Fruit fly (Drosophila melanogaster): ENCODE data around the gene CG15534.

CG15534 gene

DNA sequence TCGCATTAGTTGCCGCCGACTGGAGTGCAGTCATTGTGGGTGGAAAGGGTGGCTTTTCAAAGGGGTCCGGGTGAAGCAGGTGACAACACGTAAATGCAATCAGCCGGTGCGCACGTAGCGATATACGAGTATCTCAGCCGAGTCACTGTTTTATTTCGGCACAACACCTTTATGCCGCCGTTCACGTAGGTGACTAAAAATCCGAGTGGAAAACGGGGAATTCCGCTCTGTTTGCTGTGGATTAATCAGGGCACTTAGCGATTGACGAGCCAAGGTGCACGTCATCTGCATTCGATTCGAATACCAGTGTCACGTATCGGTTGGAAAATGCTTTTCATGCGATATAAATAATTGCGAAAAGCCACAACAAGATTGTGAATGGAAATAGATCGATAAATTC lies 25.4 kb upstream of the CG15534 start:
- no peak for TF ChIP-seq Crg-1 (GFP tag; optimal IDR thresholded peaks at IDR 0.05)
- TF ChIP-seq ovo (GFP tag; optimal IDR thresholded peaks at IDR 0.05) = no peak
- TF ChIP-seq CG7101 (tag; optimal IDR thresholded peaks at IDR 0.05) = no peak
- TF ChIP-seq CG5204 (GFP tag; optimal IDR thresholded peaks at IDR 0.05) = no peak
- TF ChIP-seq bab1 (GFP tag; optimal IDR thresholded peaks at IDR 0.05) = peak; percentile 26
- TF ChIP-seq CG33017 (tag; optimal IDR thresholded peaks at IDR 0.05) = no peak
- peak; percentile 6 for TF ChIP-seq cic (GFP tag; optimal IDR thresholded peaks at IDR 0.05)
- no peak for TF ChIP-seq pad (GFP tag; optimal IDR thresholded peaks at IDR 0.05)
- no peak for TF ChIP-seq Clk (GFP tag; optimal IDR thresholded peaks at IDR 0.05)
- TF ChIP-seq toe (GFP tag; optimal IDR thresholded peaks at IDR 0.05) = no peak
- TF ChIP-seq CG14711 (tag; optimal IDR thresholded peaks at IDR 0.05) = no peak
- no peak for TF ChIP-seq CG11617 (GFP tag; optimal IDR thresholded peaks at IDR 0.05)

DNA sequence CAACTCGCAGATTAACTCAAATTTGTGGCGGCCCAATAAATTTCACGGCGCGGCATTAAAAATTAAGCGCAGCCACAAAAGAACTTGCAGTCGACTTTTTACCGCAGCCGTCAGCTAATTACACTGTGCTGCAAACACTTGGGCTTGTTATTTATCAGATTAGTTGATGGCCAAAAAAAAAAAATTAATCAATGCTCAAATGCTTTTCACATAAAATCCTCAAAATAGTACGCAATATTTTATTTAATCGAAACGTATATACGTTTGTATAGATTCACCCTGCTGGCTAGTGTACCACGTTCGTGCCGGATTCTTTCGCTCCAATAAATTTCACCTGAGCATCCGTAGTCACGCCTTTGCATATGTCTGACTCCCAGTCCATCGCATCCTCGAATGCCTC lies 18.1 kb upstream of the CG15534 start:
- TF ChIP-seq CG5204 (GFP tag; optimal IDR thresholded peaks at IDR 0.05) = no peak
- TF ChIP-seq bab1 (GFP tag; optimal IDR thresholded peaks at IDR 0.05) = peak; percentile 5

DNA sequence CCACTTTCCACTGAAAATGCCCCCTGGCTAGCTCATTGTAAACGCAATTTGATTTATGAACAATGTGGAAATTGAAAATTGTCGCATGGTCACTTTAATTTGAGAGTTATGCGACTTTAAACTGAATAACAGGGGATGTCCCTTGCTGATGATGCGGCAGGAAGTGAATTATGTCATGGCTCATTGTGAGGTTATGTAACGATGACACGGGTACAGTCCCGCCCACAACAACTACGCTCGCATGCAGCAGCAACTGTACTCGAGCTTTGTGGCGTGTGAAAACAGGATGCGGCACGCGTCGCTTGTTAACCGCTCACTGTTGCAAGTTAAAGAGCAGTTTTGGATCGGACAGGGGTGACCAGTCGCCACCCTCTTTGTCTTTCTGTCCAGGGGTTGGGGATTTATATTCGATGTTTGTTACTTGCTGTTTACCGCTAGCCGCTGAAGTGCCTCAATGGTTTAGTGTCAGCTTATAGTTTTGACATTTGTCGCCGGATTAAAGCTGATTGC lies 15.0 kb upstream of the CG15534 start:
- no peak for TF ChIP-seq CG11617 (GFP tag; optimal IDR thresholded peaks at IDR 0.05)
- no peak for TF ChIP-seq cic (GFP tag; optimal IDR thresholded peaks at IDR 0.05)
- no peak for TF ChIP-seq CG7101 (tag; optimal IDR thresholded peaks at IDR 0.05)
- no peak for TF ChIP-seq bab1 (GFP tag; optimal IDR thresholded peaks at IDR 0.05)
- no peak for TF ChIP-seq toe (GFP tag; optimal IDR thresholded peaks at IDR 0.05)
- no peak for TF ChIP-seq Clk (GFP tag; optimal IDR thresholded peaks at IDR 0.05)
- TF ChIP-seq Hr96 (GFP tag; optimal IDR thresholded peaks at IDR 0.05) = no peak

DNA sequence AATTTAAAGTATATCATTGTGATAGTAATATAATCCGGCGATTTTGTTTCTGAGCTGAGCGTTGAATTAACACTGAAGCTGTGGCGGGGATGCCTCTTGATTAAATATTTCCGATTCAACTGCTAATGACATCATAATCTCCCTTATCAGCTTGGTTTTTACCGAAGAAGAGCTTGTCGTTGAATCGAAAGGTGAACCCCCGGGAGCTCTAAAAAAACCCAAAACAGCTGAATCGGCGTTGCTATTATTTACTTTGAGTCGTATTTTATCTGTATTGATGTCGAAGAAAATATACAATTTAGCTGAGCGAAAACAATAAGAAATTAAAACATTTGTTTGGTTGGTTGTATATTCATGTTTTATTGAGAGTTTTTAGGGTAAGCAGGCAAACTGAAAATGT lies 12.6 kb upstream of the CG15534 start:
- TF ChIP-seq cic (GFP tag; optimal IDR thresholded peaks at IDR 0.05) (no peak), toe (GFP tag; optimal IDR thresholded peaks at IDR 0.05) (no peak), kay (GFP tag; ENCODE audit: borderline replicate concordance) (peak; percentile 50), CG11617 (GFP tag; optimal IDR thresholded peaks at IDR 0.05) (no peak), Crg-1 (GFP tag; optimal IDR thresholded peaks at IDR 0.05) (no peak), cnc (optimal IDR thresholded peaks at IDR 0.05) (no peak), CG7101 (tag; optimal IDR thresholded peaks at IDR 0.05) (no peak), Clk (GFP tag; optimal IDR thresholded peaks at IDR 0.05) (no peak)

DNA sequence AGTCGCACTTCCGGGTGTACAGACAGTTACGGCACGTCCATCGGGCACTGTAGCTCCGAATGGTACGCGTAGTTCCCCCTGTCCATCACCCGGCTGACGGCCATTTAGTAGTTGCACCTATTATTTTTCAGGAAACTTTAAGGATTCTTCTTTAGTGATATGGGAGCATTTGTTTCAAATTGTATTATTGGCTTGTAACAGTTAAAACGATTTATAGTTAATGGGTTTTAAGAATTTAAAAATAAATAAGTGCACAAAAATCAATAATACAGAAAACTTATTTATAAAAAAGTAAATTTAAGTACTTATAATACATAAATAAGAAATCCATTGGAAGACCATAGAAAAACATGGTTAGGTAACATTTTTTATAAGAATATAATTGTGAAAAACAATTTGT lies 9.0 kb upstream of the CG15534 start, which contains the start of the genes CG2217 and CG42740:
Gene CG2217 (minus strand): TSS at position 101 of the 400 bp plus-strand sequence.
Gene CG42740 (minus strand): TSS at position 101 of the 400 bp plus-strand sequence.
- no peak for TF ChIP-seq cic (GFP tag; optimal IDR thresholded peaks at IDR 0.05)
- no peak for TF ChIP-seq CG1620 (GFP tag; optimal IDR thresholded peaks at IDR 0.05)
- TF ChIP-seq bab1 (GFP tag; optimal IDR thresholded peaks at IDR 0.05) = no peak
- TF ChIP-seq CG5204 (GFP tag; optimal IDR thresholded peaks at IDR 0.05) = no peak
- TF ChIP-seq cnc (optimal IDR thresholded peaks at IDR 0.05) = no peak
- no peak for TF ChIP-seq pad (GFP tag; optimal IDR thresholded peaks at IDR 0.05)
- TF ChIP-seq Crg-1 (GFP tag; optimal IDR thresholded peaks at IDR 0.05) = no peak
- TF ChIP-seq CG7101 (tag; optimal IDR thresholded peaks at IDR 0.05) = no peak
- no peak for TF ChIP-seq CG11617 (GFP tag; optimal IDR thresholded peaks at IDR 0.05)
- no peak for TF ChIP-seq toe (GFP tag; optimal IDR thresholded peaks at IDR 0.05)
- TF ChIP-seq CG33017 (tag; optimal IDR thresholded peaks at IDR 0.05) = no peak
- no peak for TF ChIP-seq Clk (GFP tag; optimal IDR thresholded peaks at IDR 0.05)
- no peak for TF ChIP-seq Hr96 (GFP tag; optimal IDR thresholded peaks at IDR 0.05)
- no peak for TF ChIP-seq kay (GFP tag; ENCODE audit: borderline replicate concordance)
- TF ChIP-seq CG12768 (GFP tag; optimal IDR thresholded peaks at IDR 0.05) = no peak
- no peak for TF ChIP-seq Mnt (GFP tag; optimal IDR thresholded peaks at IDR 0.05)
- TF ChIP-seq ovo (GFP tag; optimal IDR thresholded peaks at IDR 0.05) = no peak
- TF ChIP-seq CG14711 (tag; optimal IDR thresholded peaks at IDR 0.05) = no peak

DNA sequence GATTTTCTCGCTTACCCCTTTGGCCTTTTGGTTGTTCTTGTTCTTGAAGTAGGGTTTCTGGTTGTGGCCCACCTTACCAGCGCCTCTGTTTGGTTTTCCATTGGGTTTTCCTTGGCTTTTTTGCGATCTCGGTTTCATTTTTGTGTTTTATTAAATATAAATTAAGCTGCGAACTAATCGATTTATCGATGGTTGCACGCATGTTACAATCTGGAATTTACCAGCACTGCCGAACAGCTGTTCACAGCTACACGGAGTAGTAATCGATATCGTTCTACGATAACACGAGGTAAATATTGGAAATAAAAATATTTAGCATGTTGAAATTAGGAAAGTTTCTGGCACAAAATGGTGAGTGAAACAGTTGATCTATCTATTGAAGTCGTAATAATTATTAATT lies 8.2 kb upstream of the CG15534 start, which contains the start of the genes CG15535 and mRpS18C:
Gene CG15535 (minus strand): TSS at position 235 of the 400 bp plus-strand sequence.
Gene mRpS18C (plus strand): TSS at position 280 of the 400 bp plus-strand sequence.
- peak; percentile 43 for TF ChIP-seq toe (GFP tag; optimal IDR thresholded peaks at IDR 0.05)
- peak; percentile 21 for TF ChIP-seq Clk (GFP tag; optimal IDR thresholded peaks at IDR 0.05)
- TF ChIP-seq cnc (optimal IDR thresholded peaks at IDR 0.05) = no peak
- no peak for TF ChIP-seq Hr96 (GFP tag; optimal IDR thresholded peaks at IDR 0.05)
- TF ChIP-seq bab1 (GFP tag; optimal IDR thresholded peaks at IDR 0.05) = peak; percentile 46
- no peak for TF ChIP-seq CG1620 (GFP tag; optimal IDR thresholded peaks at IDR 0.05)
- TF ChIP-seq CG5204 (GFP tag; optimal IDR thresholded peaks at IDR 0.05) = peak; percentile 41
- peak; percentile 90 for TF ChIP-seq Mnt (GFP tag; optimal IDR thresholded peaks at IDR 0.05)
- TF ChIP-seq kay (GFP tag; ENCODE audit: borderline replicate concordance) = peak; percentile 92
- no peak for TF ChIP-seq CG12768 (GFP tag; optimal IDR thresholded peaks at IDR 0.05)
- peak; percentile 36 for TF ChIP-seq CG11617 (GFP tag; optimal IDR thresholded peaks at IDR 0.05)
- no peak for TF ChIP-seq ovo (GFP tag; optimal IDR thresholded peaks at IDR 0.05)
- TF ChIP-seq cic (GFP tag; optimal IDR thresholded peaks at IDR 0.05) = peak; percentile 23
- peak; percentile 50 for TF ChIP-seq CG7101 (tag; optimal IDR thresholded peaks at IDR 0.05)
- no peak for TF ChIP-seq tj (GFP tag; optimal IDR thresholded peaks at IDR 0.05)
- no peak for TF ChIP-seq CG33017 (tag; optimal IDR thresholded peaks at IDR 0.05)
- no peak for TF ChIP-seq CG14711 (tag; optimal IDR thresholded peaks at IDR 0.05)
- no peak for TF ChIP-seq CG7045 (GFP tag; optimal IDR thresholded peaks at IDR 0.05)
- TF ChIP-seq Crg-1 (GFP tag; optimal IDR thresholded peaks at IDR 0.05) = no peak
- TF ChIP-seq pad (GFP tag; optimal IDR thresholded peaks at IDR 0.05) = peak; percentile 25

DNA sequence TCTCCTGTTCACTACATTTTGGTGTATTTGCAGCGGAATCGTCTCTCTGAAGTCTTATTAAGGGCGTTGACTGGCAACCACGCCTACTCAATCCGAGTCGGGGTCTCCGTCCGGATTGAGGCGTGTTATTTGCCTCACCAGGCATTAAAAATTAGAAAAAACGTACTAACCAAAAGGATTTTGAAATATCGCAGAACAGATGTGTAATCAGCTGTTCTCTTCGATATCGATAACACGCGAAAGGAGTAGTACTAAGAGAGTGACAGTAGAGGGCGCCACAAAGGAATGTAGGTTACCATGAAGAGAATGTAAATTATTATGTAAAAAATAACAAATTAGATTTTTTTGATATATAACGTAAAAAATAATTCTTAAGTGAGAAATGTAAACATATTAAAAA lies 6.9 kb upstream of the CG15534 start, which contains the start of gene CG15536:
Gene CG15536 (minus strand): TSS at position 170 of the 400 bp plus-strand sequence.
- TF ChIP-seq cnc (optimal IDR thresholded peaks at IDR 0.05) = no peak
- TF ChIP-seq bab1 (GFP tag; optimal IDR thresholded peaks at IDR 0.05) = peak; percentile 19
- no peak for TF ChIP-seq Clk (GFP tag; optimal IDR thresholded peaks at IDR 0.05)
- TF ChIP-seq CG11617 (GFP tag; optimal IDR thresholded peaks at IDR 0.05) = no peak

Measured in whole organism, adult.